Worm (Caenorhabditis elegans): ENCODE measurements around the gene sru-6.

Gene sru-6

DNA sequence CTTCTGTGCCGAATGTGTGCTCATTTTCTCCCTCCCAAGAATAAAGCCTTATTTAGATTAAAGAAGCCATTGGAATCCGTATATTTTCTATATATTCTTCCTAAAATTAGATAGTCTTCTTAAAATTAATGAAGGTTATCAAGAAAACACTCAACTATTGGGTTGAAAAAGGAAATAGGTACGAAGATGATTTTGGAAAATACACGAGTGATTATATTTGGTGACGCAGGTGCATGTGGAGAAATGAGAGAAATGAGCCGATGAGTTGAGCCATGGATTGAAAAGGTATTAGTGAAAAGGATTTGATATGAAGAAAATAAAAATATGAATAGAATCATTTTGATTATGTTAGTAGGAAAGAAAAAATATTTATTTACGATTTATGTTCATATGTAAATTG is 9.5 kb upstream of the sru-6 start, which contains the start of gene cng-3:
TSS of gene cng-3 (minus strand) at position 102 of the 400 bp plus-strand sequence.
- no peak for TF ChIP-seq unc-62 (GFP tag; optimal IDR thresholded peaks at IDR 0.05)

DNA sequence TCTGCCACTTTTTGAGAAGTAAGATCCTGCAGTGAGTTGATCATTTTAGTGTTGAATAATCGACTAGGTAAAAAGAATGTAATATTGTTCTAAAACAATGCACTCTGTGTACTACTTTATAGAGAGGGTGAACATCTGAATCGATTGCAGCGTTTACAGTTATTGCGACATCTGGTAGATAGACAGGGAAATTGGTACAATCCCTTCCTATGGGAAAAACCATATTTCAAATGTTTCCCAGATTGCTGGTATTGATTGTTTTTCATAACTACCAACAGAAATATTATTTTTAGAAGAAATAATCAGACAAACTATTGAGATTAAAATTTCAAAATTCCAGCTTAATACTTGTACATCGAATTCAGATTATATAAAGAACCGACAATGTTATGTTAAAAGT is 5.4 kb upstream of the sru-6 start, which contains the start of gene gadr-2:
TSS of gene gadr-2 (minus strand) at position 101 of the 400 bp plus-strand sequence.
- TF ChIP-seq unc-62 (GFP tag; optimal IDR thresholded peaks at IDR 0.05) = no peak

- TF ChIP-seq unc-62 (GFP tag; optimal IDR thresholded peaks at IDR 0.05) = no peak
These were observed 4.4 kb upstream of the sru-6 start, which contains the start of gene sru-2 for ce11 chrIV:9485972-9486371. Gene sru-2 (plus strand): TSS chrIV:9486272.

DNA sequence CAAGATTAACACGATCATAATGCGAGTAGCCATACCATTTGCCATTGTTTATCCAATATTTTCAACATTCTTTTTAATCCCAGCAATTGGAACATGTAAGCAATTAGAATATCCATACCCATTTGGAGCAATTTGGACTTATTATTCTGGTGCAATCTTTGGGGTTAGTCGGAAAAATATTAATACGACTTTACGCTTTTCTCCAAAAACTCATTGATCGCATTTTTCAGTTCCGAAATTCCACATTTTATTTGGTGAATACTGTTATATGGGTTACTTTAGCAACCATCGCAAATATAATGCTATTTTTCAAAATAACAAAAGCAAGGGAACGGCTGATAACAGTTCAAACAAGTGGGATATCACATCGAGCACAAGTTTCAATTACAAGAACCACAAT is 3.6 kb upstream of the sru-6 start:
- TF ChIP-seq unc-62 (GFP tag; optimal IDR thresholded peaks at IDR 0.05) = no peak

DNA sequence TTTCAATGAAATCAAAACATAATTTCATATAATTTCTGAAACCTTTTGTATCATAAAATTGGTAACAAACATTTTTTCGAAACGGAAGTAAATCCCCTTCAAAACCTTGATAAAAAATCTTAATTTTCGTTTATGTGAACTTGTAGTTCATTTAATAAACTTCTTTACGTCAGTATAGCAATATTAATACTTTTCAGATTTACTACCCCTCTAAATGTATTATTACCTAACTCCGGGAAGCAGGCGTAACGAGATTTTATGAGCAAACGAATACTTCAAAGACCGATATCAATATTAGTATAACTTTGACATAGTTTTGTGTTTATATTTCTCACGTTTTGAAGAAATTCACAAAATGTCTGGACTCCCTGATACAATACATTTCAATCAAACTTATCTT is 2.1 kb upstream of the sru-6 start, which contains the start of gene sru-1:
TSS of gene sru-1 (plus strand) at position 301 of the 400 bp plus-strand sequence.
- no peak for TF ChIP-seq unc-62 (GFP tag; optimal IDR thresholded peaks at IDR 0.05)

DNA sequence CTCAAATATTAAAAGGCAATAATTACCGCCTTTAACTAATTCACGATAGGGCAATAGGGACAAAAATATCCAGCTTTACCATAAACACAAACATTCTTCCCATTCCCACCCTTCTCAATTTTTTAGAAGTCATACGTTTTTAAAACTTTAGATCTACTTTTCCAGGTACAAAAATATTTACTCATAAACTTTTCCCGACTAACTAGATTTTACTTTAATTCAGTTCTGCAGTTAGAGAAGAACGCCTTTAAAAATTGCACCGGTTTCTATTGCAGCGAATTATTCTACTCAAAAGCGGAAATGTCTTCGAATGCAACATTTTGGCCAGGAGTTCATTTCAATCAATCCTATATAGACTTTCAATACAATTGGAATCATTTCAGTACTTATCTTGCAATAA is 5.9 kb downstream of the sru-6 start, which contains the start of gene sru-3:
TSS of gene sru-3 (plus strand) at position 301 of the 400 bp plus-strand sequence.
- no peak for TF ChIP-seq unc-62 (GFP tag; optimal IDR thresholded peaks at IDR 0.05)

DNA sequence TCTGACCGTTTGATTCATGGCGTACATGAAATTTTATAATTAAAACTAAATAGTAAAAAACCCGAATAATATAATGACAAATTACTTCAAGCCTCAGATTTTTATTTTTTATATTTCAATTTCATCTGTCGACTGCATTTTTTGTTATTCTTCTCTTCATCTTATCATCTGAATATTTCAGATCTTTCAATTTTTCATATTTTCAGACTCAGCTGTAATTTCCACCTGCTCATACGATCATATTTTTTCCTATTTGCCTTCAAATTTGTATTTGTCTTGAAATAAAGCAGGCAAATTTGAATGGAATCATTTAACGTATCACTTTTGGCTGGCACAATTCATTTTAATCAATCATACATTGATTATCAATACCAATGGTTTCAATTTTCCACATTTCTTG is 7.7 kb downstream of the sru-6 start, which contains the start of gene sru-4:
TSS of gene sru-4 (plus strand) at position 301 of the 400 bp plus-strand sequence.
- TF ChIP-seq unc-62 (GFP tag; optimal IDR thresholded peaks at IDR 0.05) = no peak

DNA sequence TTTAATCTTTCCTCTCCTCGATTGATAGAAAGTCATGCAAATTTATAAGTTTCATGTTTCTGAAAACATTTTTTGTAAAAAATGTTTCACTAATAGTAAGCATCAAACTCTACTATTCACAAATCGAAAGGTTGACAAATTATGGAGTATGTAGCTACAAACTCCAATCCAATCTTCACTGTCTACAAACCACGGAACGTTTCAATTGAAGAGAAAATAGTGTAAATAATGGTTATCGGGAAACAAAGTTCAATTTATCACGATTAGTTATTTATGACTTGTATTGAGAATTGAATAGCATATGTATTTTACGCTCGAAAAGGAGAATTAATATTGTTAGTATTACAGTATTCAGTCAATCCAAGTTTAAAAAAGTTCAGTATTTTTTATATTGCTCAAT is 9.2 kb downstream of the sru-6 start:
- TF ChIP-seq unc-62 (GFP tag; optimal IDR thresholded peaks at IDR 0.05) = no peak

DNA sequence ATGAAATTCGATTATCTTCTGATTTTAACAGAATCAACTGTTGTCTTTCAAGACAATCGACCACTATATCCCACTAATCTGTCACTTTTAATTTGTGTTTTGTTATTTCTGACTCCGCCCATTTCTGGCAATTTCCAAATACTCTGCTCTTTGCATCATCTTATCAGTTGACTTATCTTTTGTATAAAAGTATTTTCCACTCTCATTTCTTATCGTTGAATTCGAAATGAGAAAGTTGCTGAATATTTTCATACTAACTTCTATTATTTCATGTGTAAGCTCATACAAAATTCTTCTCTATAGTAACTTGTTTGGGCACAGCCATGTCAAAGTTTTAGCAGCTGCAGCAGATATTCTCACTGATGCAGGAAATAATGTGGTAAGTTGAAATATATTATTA is 9.7 kb downstream of the sru-6 start, which contains the start of gene ugt-21:
TSS of gene ugt-21 (plus strand) at position 212 of the 400 bp plus-strand sequence.
- no peak for TF ChIP-seq unc-62 (GFP tag; optimal IDR thresholded peaks at IDR 0.05)

- no peak for TF ChIP-seq unc-62 (GFP tag; optimal IDR thresholded peaks at IDR 0.05)
These were observed 15.8 kb downstream of the sru-6 start, which contains the start of gene ttr-9 for ce11 chrIV:9506251-9506650. Gene ttr-9 (minus strand): TSS chrIV:9506351.

DNA sequence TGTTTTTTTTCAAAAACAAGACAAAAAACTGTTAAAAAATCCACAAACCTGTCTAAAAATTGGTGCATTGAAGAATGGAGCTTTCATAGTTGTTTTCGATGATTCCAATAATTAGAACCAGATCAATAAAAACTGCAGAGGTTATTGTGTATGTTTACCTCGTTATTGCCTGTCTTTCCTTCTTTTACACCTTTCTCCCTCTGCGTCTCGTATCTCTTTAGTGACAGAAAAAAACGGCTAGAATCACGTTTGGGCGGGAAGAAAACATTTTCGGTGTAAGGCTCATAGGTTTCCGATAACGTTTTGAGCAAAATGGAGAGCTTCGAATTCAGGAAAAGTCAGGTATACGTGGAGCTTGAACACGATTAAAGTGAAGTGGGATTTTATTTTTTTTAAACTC is 18.2 kb downstream of the sru-6 start, which contains the start of gene ethe-1:
TSS of gene ethe-1 (minus strand) at position 150 of the 400 bp plus-strand sequence.
- no peak for TF ChIP-seq unc-62 (GFP tag; optimal IDR thresholded peaks at IDR 0.05)

ce11 chrIV:9510439-9510838 is 20.0 kb downstream of the sru-6 start, which contains the start of gene C33A12.4:
Gene C33A12.4 (minus strand): TSS chrIV:9510569.
- no peak for TF ChIP-seq unc-62 (GFP tag; optimal IDR thresholded peaks at IDR 0.05)

DNA sequence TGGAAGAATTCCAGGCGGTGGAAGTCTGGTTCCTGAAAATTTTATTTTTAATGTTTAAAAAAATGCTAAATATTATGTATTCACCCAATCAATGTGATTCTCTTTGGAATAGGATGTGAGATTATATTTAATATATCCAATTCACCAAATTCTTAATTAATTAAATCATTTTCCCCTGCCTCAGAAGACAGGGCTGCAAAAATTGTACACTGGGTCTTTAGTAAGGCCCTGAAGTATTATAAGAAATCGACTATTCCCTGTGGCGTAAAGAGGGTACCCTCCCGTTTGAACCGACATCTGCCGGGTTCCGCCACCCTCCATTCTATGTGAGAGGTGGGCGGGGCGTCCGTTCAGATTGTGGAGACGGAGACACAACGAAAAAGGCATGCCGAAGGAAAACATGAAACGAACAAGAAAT is 20.8 kb downstream of the sru-6 start:
- no peak for TF ChIP-seq unc-62 (GFP tag; optimal IDR thresholded peaks at IDR 0.05)

DNA sequence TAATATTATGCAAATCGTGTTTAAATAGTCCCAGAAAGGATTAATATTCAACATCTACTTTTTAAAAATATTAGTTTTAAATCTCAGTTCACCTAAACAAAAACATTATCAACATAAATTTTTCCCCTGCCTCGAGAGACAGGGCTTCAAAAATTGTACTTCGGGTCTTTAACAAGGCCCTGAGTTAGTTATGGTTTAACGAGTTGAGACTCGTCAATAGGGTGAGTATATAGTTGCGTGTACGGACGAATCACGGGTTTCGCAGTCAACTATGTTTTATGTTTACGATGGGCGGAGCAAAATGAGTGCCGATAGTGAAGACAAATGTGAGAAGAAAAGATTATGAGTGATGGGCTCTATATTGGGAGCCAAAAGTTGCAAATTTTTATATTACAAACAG is 21.2 kb downstream of the sru-6 start:
- no peak for TF ChIP-seq unc-62 (GFP tag; optimal IDR thresholded peaks at IDR 0.05)

DNA sequence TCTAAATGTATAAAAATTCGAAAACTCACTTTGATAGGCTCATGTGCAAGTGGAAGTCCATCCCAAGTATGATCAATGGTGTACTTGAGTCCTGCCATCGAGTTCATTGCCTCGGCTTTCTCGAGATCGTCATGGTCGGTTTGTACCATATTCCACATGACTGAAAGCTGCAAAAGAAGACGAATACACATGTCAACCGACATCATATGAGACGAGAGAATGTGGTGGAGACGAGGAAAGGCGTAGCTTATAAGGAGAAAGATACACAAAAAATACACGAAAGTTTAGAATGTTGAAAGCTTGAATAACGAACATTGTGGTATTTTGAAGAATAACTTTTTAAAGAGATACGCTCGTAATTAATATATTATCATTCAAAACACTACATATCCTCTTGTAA is 22.4 kb downstream of the sru-6 start, which contains the start of gene C33A12.3:
TSS of gene C33A12.3 (minus strand) at position 167 of the 400 bp plus-strand sequence.
- no peak for TF ChIP-seq unc-62 (GFP tag; optimal IDR thresholded peaks at IDR 0.05)

ce11 chrIV:9513360-9513777 is 22.9 kb downstream of the sru-6 start:
- TF ChIP-seq unc-62 (GFP tag; optimal IDR thresholded peaks at IDR 0.05) = no peak

- TF ChIP-seq unc-62 (GFP tag; optimal IDR thresholded peaks at IDR 0.05) = no peak
These were observed 23.7 kb downstream of the sru-6 start for ce11 chrIV:9514132-9514531.
